Fruit fly (Drosophila melanogaster) whole organism, adult: ENCODE results near the gene ppk7.
A peak's percentile ranks its signal among the peaks of the same experiment; 100 is the strongest.

Experiments used
- CG11617 ChIP-seq: fragments of 200-800 bp; sonication (Bioruptor generic); optimal IDR thresholded peaks from 2 replicates; lab custom pipeline; 2017; ENCODE audit warnings: mild to moderate bottlenecking, missing biosample characterization, missing genetic modification reagents, missing genetic modification characterization
- CG12768 ChIP-seq: fragments of 200-800 bp; sonication (Bioruptor generic); optimal IDR thresholded peaks from 2 replicates; lab custom pipeline; 2017; ENCODE audit warnings: missing biosample characterization, missing genetic modification characterization, mild to moderate bottlenecking, moderate library complexity, missing genetic modification reagents
- CG14711 ChIP-seq: fragments of 200-800 bp; sonication (Bioruptor generic); optimal IDR thresholded peaks from 2 replicates; lab custom pipeline; 2018; ENCODE audit warnings: missing biosample characterization, mild to moderate bottlenecking, missing genetic modification characterization, moderate library complexity
- CG1620 ChIP-seq: fragments of 200-800 bp; sonication (Bioruptor generic); optimal IDR thresholded peaks from 2 replicates; lab custom pipeline; 2016; ENCODE audit warnings: missing biosample characterization, missing genetic modification characterization
- CG33017 ChIP-seq: fragments of 200-800 bp; sonication (Bioruptor generic); optimal IDR thresholded peaks from 2 replicates; lab custom pipeline; 2018; ENCODE audit warnings: missing biosample characterization, mild to moderate bottlenecking, missing genetic modification characterization, moderate library complexity
- CG5204 ChIP-seq: fragments of 200-800 bp; sonication (Bioruptor generic); optimal IDR thresholded peaks from 2 replicates; lab custom pipeline; 2016; ENCODE audit warnings: missing biosample characterization, missing genetic modification characterization
- CG7045 ChIP-seq: fragments of 200-800 bp; sonication (Bioruptor generic); optimal IDR thresholded peaks from 2 replicates; lab custom pipeline; 2017; ENCODE audit warnings: missing biosample characterization, mild to moderate bottlenecking, missing genetic modification characterization
- CG7101 ChIP-seq: fragments of 200-800 bp; sonication (Bioruptor generic); optimal IDR thresholded peaks from 2 replicates; lab custom pipeline; 2018; ENCODE audit warnings: missing biosample characterization, mild to moderate bottlenecking, missing genetic modification characterization, moderate library complexity
- Clk ChIP-seq: fragments of 200-800 bp; sonication (Bioruptor generic); optimal IDR thresholded peaks from 2 replicates; lab custom pipeline; 2017; ENCODE audit warnings: missing biosample characterization, missing genetic modification characterization
- Crg-1 ChIP-seq: fragments of 200-800 bp; sonication (Bioruptor generic); optimal IDR thresholded peaks from 2 replicates; lab custom pipeline; 2016; ENCODE audit warnings: missing biosample characterization, missing genetic modification characterization
- Hr96 ChIP-seq: fragments of 200-800 bp; sonication (Bioruptor generic); optimal IDR thresholded peaks from 2 replicates; lab custom pipeline; 2016; ENCODE audit warnings: missing biosample characterization, missing genetic modification characterization
- Mnt ChIP-seq: fragments of 200-800 bp; sonication (Bioruptor generic); optimal IDR thresholded peaks from 2 replicates; lab custom pipeline; 2016; ENCODE audit warnings: missing biosample characterization, mild to moderate bottlenecking, missing genetic modification characterization
- bab1 ChIP-seq: fragments of 200-800 bp; sonication (Bioruptor generic); optimal IDR thresholded peaks from 3 replicates; lab custom pipeline; 2019; ENCODE audit warnings: missing biosample characterization, mild to moderate bottlenecking, missing genetic modification characterization, moderate library complexity
- cic ChIP-seq: fragments of 200-800 bp; sonication (Bioruptor generic); optimal IDR thresholded peaks from 2 replicates; lab custom pipeline; 2017; ENCODE audit warnings: missing biosample characterization, mild to moderate bottlenecking, missing genetic modification characterization, moderate library complexity
- cnc ChIP-seq, 2 experiments: fragments of >200 bp; optimal IDR thresholded peaks; 2 replicates each; lab custom pipeline; 2017
- kay ChIP-seq: fragments of 200-800 bp; sonication (Bioruptor generic); peaks from one replicate; lab custom pipeline; 2016; ENCODE audit warnings: missing biosample characterization, missing genetic modification characterization, borderline replicate concordance
- ovo ChIP-seq: fragments of 200-800 bp; sonication (Bioruptor generic); optimal IDR thresholded peaks from 2 replicates; lab custom pipeline; 2016; ENCODE audit warnings: missing biosample characterization, missing genetic modification characterization
- pad ChIP-seq: fragments of 200-800 bp; sonication (Bioruptor generic); optimal IDR thresholded peaks from 3 replicates; lab custom pipeline; 2017; ENCODE audit warnings: missing biosample characterization, missing genetic modification characterization, mild to moderate bottlenecking, moderate library complexity, missing genetic modification reagents
- tj ChIP-seq: fragments of 200-800 bp; sonication (Bioruptor generic); optimal IDR thresholded peaks from 3 replicates; lab custom pipeline; 2017; ENCODE audit warnings: missing biosample characterization, mild to moderate bottlenecking, missing genetic modification characterization, moderate library complexity
- toe ChIP-seq: fragments of 200-800 bp; sonication (Bioruptor generic); optimal IDR thresholded peaks from 2 replicates; lab custom pipeline; 2016; ENCODE audit warnings: missing biosample characterization, missing genetic modification characterization

ppk7 gene

dm6 chr2L:6373141-6373540 is 19.0 kb upstream of the ppk7 start:
- TF ChIP-seq CG7101 (tag; lab: Kevin White, UChicago) = no peak
- TF ChIP-seq Clk (GFP tag; lab: Kevin White, UChicago) = no peak
- TF ChIP-seq CG11617 (GFP tag; lab: Kevin White, UChicago) = no peak
- no peak for TF ChIP-seq CG12768
- no peak for TF ChIP-seq kay (GFP tag; lab: Kevin White, UChicago)
- TF ChIP-seq Mnt = no peak
- TF ChIP-seq Crg-1 (GFP tag; lab: Kevin White, UChicago) = no peak
- no peak for TF ChIP-seq pad (GFP tag; lab: Kevin White, UChicago)
- no peak for TF ChIP-seq cnc (optimal IDR thresholded peaks at IDR 0.05; lab: Kevin White, UChicago)
- no peak for TF ChIP-seq bab1 (GFP tag; lab: Kevin White, UChicago)
- no peak for TF ChIP-seq CG1620 (GFP tag; lab: Kevin White, UChicago)
- no peak for TF ChIP-seq ovo
- no peak for TF ChIP-seq Hr96 (GFP tag; lab: Kevin White, UChicago)
- no peak for TF ChIP-seq toe
- no peak for TF ChIP-seq CG5204 (GFP tag; lab: Kevin White, UChicago)
- TF ChIP-seq tj (GFP tag; lab: Kevin White, UChicago) = no peak
- no peak for TF ChIP-seq CG7045 (GFP tag; lab: Kevin White, UChicago)
- TF ChIP-seq cic = no peak
- TF ChIP-seq CG33017 (tag; lab: Kevin White, UChicago) = no peak

dm6 chr2L:6372088-6372487 is 18.0 kb upstream of the ppk7 start, which contains the start of gene slam:
Gene slam, plus strand, starts transcription at chr2L:6372388.
- TF ChIP-seq CG7045 (GFP tag; lab: Kevin White, UChicago) = no peak
- TF ChIP-seq CG1620 (GFP tag; lab: Kevin White, UChicago) = no peak
- no peak for TF ChIP-seq Hr96 (GFP tag; lab: Kevin White, UChicago)
- TF ChIP-seq Clk (GFP tag; lab: Kevin White, UChicago) = no peak
- no peak for TF ChIP-seq cnc (optimal IDR thresholded peaks at IDR 0.05; lab: Kevin White, UChicago)
- no peak for TF ChIP-seq bab1 (GFP tag; lab: Kevin White, UChicago)
- no peak for TF ChIP-seq ovo
- no peak for TF ChIP-seq CG11617 (GFP tag; lab: Kevin White, UChicago)
- no peak for TF ChIP-seq cic

- TF ChIP-seq Crg-1 (GFP tag; lab: Kevin White, UChicago) = no peak
- peak; percentile 97 for TF ChIP-seq tj (GFP tag; lab: Kevin White, UChicago)
- peak; percentile 35 for TF ChIP-seq bab1 (GFP tag; lab: Kevin White, UChicago)
Measured at dm6 chr2L:6371025-6371641, 17.0 kb upstream of the ppk7 start.

- no peak for TF ChIP-seq CG11617 (GFP tag; lab: Kevin White, UChicago)
- no peak for TF ChIP-seq bab1 (GFP tag; lab: Kevin White, UChicago)
- TF ChIP-seq CG14711 (tag; lab: Kevin White, UChicago) = no peak
- no peak for TF ChIP-seq Crg-1 (GFP tag; lab: Kevin White, UChicago)
- TF ChIP-seq tj (GFP tag; lab: Kevin White, UChicago) = no peak
- no peak for TF ChIP-seq Clk (GFP tag; lab: Kevin White, UChicago)
- no peak for TF ChIP-seq cnc (optimal IDR thresholded peaks at IDR 0.05; lab: Kevin White, UChicago)
- no peak for TF ChIP-seq ovo
- no peak for TF ChIP-seq CG12768
- TF ChIP-seq Mnt = no peak
- no peak for TF ChIP-seq CG5204 (GFP tag; lab: Kevin White, UChicago)
- no peak for TF ChIP-seq CG33017 (tag; lab: Kevin White, UChicago)
- TF ChIP-seq CG7045 (GFP tag; lab: Kevin White, UChicago) = no peak
- TF ChIP-seq cic = no peak
- TF ChIP-seq Hr96 (GFP tag; lab: Kevin White, UChicago) = no peak
- no peak for TF ChIP-seq toe
Measured at dm6 chr2L:6369286-6369685, 15.2 kb upstream of the ppk7 start.

dm6 chr2L:6367478-6367932 is 13.4 kb upstream of the ppk7 start, which contains the start of gene Nepl4:
Gene Nepl4, plus strand, starts transcription at chr2L:6367882.
- no peak for TF ChIP-seq cic
- peak; percentile 78 for TF ChIP-seq tj (GFP tag; lab: Kevin White, UChicago)
- no peak for TF ChIP-seq cnc (optimal IDR thresholded peaks at IDR 0.05; lab: Kevin White, UChicago)
- no peak for TF ChIP-seq ovo
- TF ChIP-seq CG14711 (tag; lab: Kevin White, UChicago) = no peak
- no peak for TF ChIP-seq Crg-1 (GFP tag; lab: Kevin White, UChicago)

- TF ChIP-seq ovo = no peak
- no peak for TF ChIP-seq CG12768
- TF ChIP-seq cnc (optimal IDR thresholded peaks at IDR 0.05; lab: Kevin White, UChicago) = no peak
- no peak for TF ChIP-seq CG7101 (tag; lab: Kevin White, UChicago)
- no peak for TF ChIP-seq cic
- no peak for TF ChIP-seq CG1620 (GFP tag; lab: Kevin White, UChicago)
Measured at dm6 chr2L:6366924-6367323, 12.8 kb upstream of the ppk7 start.

dm6 chr2L:6360059-6360458 is 5.9 kb upstream of the ppk7 start:
- TF ChIP-seq Hr96 (GFP tag; lab: Kevin White, UChicago) (no peak), CG5204 (GFP tag; lab: Kevin White, UChicago) (no peak), CG11617 (GFP tag; lab: Kevin White, UChicago) (no peak), pad (GFP tag; lab: Kevin White, UChicago) (no peak), tj (GFP tag; lab: Kevin White, UChicago) (no peak), Clk (GFP tag; lab: Kevin White, UChicago) (no peak), ovo (no peak), CG33017 (tag; lab: Kevin White, UChicago) (no peak), Mnt (no peak), cic (no peak), cnc (optimal IDR thresholded peaks at IDR 0.05; lab: Kevin White, UChicago) (no peak), bab1 (GFP tag; lab: Kevin White, UChicago) (no peak), CG12768 (no peak), CG14711 (tag; lab: Kevin White, UChicago) (no peak), Crg-1 (GFP tag; lab: Kevin White, UChicago) (no peak), kay (GFP tag; lab: Kevin White, UChicago) (no peak), CG7101 (tag; lab: Kevin White, UChicago) (no peak), CG7045 (GFP tag; lab: Kevin White, UChicago) (no peak), CG1620 (GFP tag; lab: Kevin White, UChicago) (no peak)
